Worm (Caenorhabditis elegans) whole organism, L3 larva: ENCODE results near the gene T05A8.6.

Experiments
- ama-1 ChIP-seq: fragments of 150-350 bp; optimal IDR thresholded peaks from 2 replicates; lab custom pipeline; 2018
- elt-3 ChIP-seq, 3 experiments: fragments of 150-350 bp in 1 of 3; sonication (generic microtip) in 2 of 3; optimal IDR thresholded peaks; 2 replicates in 2 of 3; 4 replicates in 1 of 3; lab custom pipeline; 2014 to 2017; ENCODE audit warnings: missing biosample characterization in 3 of 3, missing genetic modification characterization in 3 of 3
- eor-1 ChIP-seq, 2 experiments: fragments of 150-350 bp; optimal IDR thresholded peaks; 2 replicates each; lab custom pipeline; 2014 to 2018; ENCODE audit warnings: missing biosample characterization in 2 of 2, missing genetic modification characterization in 2 of 2
- lin-39 ChIP-seq: fragments of 150-350 bp; optimal IDR thresholded peaks from 2 replicates; lab custom pipeline; 2018; ENCODE audit warnings: missing biosample characterization, missing genetic modification reagents, missing genetic modification characterization
- nhr-237 ChIP-seq: fragments of 150-350 bp; optimal IDR thresholded peaks from 2 replicates; lab custom pipeline; 2014; ENCODE audit warnings: missing biosample characterization, missing genetic modification characterization
- nhr-28 ChIP-seq: fragments of 150-350 bp; optimal IDR thresholded peaks from 2 replicates; lab custom pipeline; 2014; ENCODE audit warnings: missing biosample characterization, missing genetic modification characterization
- nhr-76 ChIP-seq: fragments of 150-350 bp; sonication (generic microtip); optimal IDR thresholded peaks from 5 replicates; lab custom pipeline; 2014; ENCODE audit warnings: missing biosample characterization, missing genetic modification characterization
- nhr-77 ChIP-seq: fragments of 150-350 bp; optimal IDR thresholded peaks from 2 replicates; lab custom pipeline; 2014; ENCODE audit warnings: missing biosample characterization, missing genetic modification characterization
- pha-4 ChIP-seq: fragments of 150-350 bp; optimal IDR thresholded peaks from 2 replicates; lab custom pipeline; 2014; ENCODE audit warnings: missing biosample characterization, missing genetic modification reagents, missing genetic modification characterization
- snpc-4 ChIP-seq: fragments of 150-350 bp; optimal IDR thresholded peaks from 2 replicates; lab custom pipeline; 2014; ENCODE audit warnings: missing biosample characterization, missing genetic modification characterization
- ztf-4 ChIP-seq: fragments of 150-350 bp; optimal IDR thresholded peaks from 2 replicates; lab custom pipeline; 2014; ENCODE audit warnings: missing biosample characterization, missing genetic modification characterization

DNA sequence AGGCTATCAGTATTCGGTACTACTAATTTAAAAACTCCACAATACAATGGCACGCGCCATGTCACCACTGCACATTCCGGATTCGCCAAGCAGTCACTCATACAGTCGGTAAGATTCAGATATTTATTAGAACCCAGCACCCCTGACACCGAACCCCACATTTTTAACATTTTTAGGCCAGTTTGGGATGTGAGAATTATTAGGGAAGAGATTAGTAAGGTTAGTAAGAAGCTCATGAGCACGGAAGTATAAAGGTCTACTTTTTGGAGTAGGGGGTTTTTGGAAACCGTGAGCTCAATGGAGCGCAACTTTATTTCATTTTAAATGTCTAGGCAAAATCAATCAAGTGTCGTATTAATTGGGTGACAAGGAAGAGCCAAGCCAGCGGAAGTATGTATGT is 18.4 kb upstream of the T05A8.6 start, which contains the start of gene F29A7.8:
- no peak for TF ChIP-seq lin-39 (tag; lab: Kevin White, UChicago)
- no peak for TF ChIP-seq ztf-4 (tag; lab: Kevin White, UChicago)
- TF ChIP-seq snpc-4, result no peak
- no peak for TF ChIP-seq nhr-28
- no peak for TF ChIP-seq nhr-237 (tag; lab: Kevin White, UChicago)
- TF ChIP-seq ama-1 (lab: Kevin White, UChicago), result no peak
- no peak for TF ChIP-seq elt-3 (tag; optimal IDR thresholded peaks at IDR 0.05; lab: Kevin White, UChicago)
- no peak for TF ChIP-seq nhr-76 (tag; lab: Kevin White, UChicago)
- no peak for TF ChIP-seq eor-1 (tag; optimal IDR thresholded peaks at IDR 0.05; lab: Kevin White, UChicago)
- TF ChIP-seq pha-4 (tag; lab: Kevin White, UChicago), result no peak
- TF ChIP-seq nhr-77, result no peak
